Worm (Caenorhabditis elegans) whole organism, L2 larva: ENCODE data around the gene F35H10.3.

Source experiments
- C34F6.9 ChIP-seq: fragments of 150-350 bp; optimal IDR thresholded peaks from 2 replicates; lab custom pipeline; 2014; ENCODE audit warnings: missing biosample characterization, missing genetic modification characterization
- F13H6.1 ChIP-seq: sonication (generic microtip); optimal IDR thresholded peaks from 2 replicates; lab custom pipeline; 2016; ENCODE audit warnings: missing genetic modification characterization, missing compliant biosample characterization
- R02D3.7 ChIP-seq: fragments of 150-350 bp; optimal IDR thresholded peaks from 2 replicates; lab custom pipeline; 2014; ENCODE audit warnings: missing biosample characterization, missing genetic modification characterization
- Y55F3AM.14 ChIP-seq: fragments of 200-800 bp; sonication (Bioruptor generic); optimal IDR thresholded peaks from 2 replicates; lab custom pipeline; 2018; ENCODE audit warnings: mild to moderate bottlenecking, missing genetic modification characterization, missing compliant biosample characterization
- ZK546.5 ChIP-seq: sonication (generic microtip); optimal IDR thresholded peaks from 2 replicates; lab custom pipeline; 2017; ENCODE audit warnings: missing biosample characterization, missing genetic modification characterization
- alr-1 ChIP-seq: fragments of 150-350 bp; optimal IDR thresholded peaks from 2 replicates; lab custom pipeline; 2014; ENCODE audit warnings: missing biosample characterization, missing genetic modification characterization
- aly-2 ChIP-seq: fragments of 150-350 bp; optimal IDR thresholded peaks from 2 replicates; lab custom pipeline; 2014; ENCODE audit warnings: missing biosample characterization, missing genetic modification characterization
- ama-1 ChIP-seq: fragments of 150-350 bp; optimal IDR thresholded peaks from 2 replicates; lab custom pipeline; 2018; ENCODE audit warnings: inconsistent platforms
- blmp-1 ChIP-seq: sonication (generic microtip); optimal IDR thresholded peaks from 2 replicates; lab custom pipeline; 2017; ENCODE audit warnings: missing genetic modification characterization, mild to moderate bottlenecking, missing compliant biosample characterization, antibody characterized with exemption, moderate library complexity; ENCODE audit not compliant: insufficient read depth
- ceh-16 ChIP-seq: fragments of 150-350 bp; optimal IDR thresholded peaks from 2 replicates; lab custom pipeline; 2014; ENCODE audit warnings: missing biosample characterization, missing genetic modification characterization
- ceh-82 ChIP-seq: fragments of 150-350 bp; optimal IDR thresholded peaks from 2 replicates; lab custom pipeline; 2014; ENCODE audit warnings: missing biosample characterization, missing genetic modification characterization
- crh-2 ChIP-seq: sonication (generic microtip); optimal IDR thresholded peaks from 2 replicates; lab custom pipeline; 2017; ENCODE audit warnings: missing biosample characterization, missing genetic modification characterization
- dmd-4 ChIP-seq: sonication (generic microtip); optimal IDR thresholded peaks from 2 replicates; lab custom pipeline; 2017; ENCODE audit warnings: missing biosample characterization, missing genetic modification characterization
- egl-27 ChIP-seq: sonication (generic microtip); optimal IDR thresholded peaks from 3 replicates; lab custom pipeline; 2017; ENCODE audit warnings: missing biosample characterization, missing genetic modification reagents, missing genetic modification characterization
- elt-1 ChIP-seq: fragments of 150-350 bp; optimal IDR thresholded peaks from 2 replicates; lab custom pipeline; 2014; ENCODE audit warnings: missing biosample characterization, missing genetic modification characterization
- elt-3 ChIP-seq: sonication (generic microtip); optimal IDR thresholded peaks from 2 replicates; lab custom pipeline; 2017; ENCODE audit warnings: missing biosample characterization, missing genetic modification characterization
- fos-1 ChIP-seq: fragments of 150-350 bp; optimal IDR thresholded peaks from 2 replicates; lab custom pipeline; 2014; ENCODE audit warnings: missing biosample characterization, missing genetic modification characterization
- gmeb-1 ChIP-seq: fragments of 150-350 bp; optimal IDR thresholded peaks from 2 replicates; lab custom pipeline; 2014; ENCODE audit warnings: missing biosample characterization, missing genetic modification characterization
- lin-11 ChIP-seq: fragments of 150-350 bp; sonication (generic microtip); optimal IDR thresholded peaks from 2 replicates; lab custom pipeline; 2014; ENCODE audit warnings: missing biosample characterization, missing genetic modification characterization, inconsistent platforms, mixed read lengths
- lin-13 ChIP-seq: fragments of 150-350 bp; optimal IDR thresholded peaks from 2 replicates; lab custom pipeline; 2014; ENCODE audit warnings: missing biosample characterization, missing genetic modification reagents, missing genetic modification characterization
- lin-39 ChIP-seq: fragments of 150-350 bp; optimal IDR thresholded peaks from 2 replicates; lab custom pipeline; 2014; ENCODE audit warnings: missing biosample characterization, missing genetic modification reagents, missing genetic modification characterization
- lsy-2 ChIP-seq, 2 experiments: fragments of 150-350 bp in 1 of 2; sonication (generic microtip) in 1 of 2; optimal IDR thresholded peaks; 2 replicates each; lab custom pipeline; 2014 to 2017; ENCODE audit warnings: missing biosample characterization in 2 of 2, missing genetic modification characterization in 2 of 2
- mab-5 ChIP-seq: fragments of 150-350 bp; optimal IDR thresholded peaks from 2 replicates; lab custom pipeline; 2014; ENCODE audit warnings: missing biosample characterization, missing genetic modification characterization
- mbf-1 ChIP-seq: sonication (generic microtip); optimal IDR thresholded peaks from 2 replicates; lab custom pipeline; 2017; ENCODE audit warnings: missing biosample characterization, missing genetic modification characterization
- mdl-1 ChIP-seq, 2 experiments: fragments of 150-350 bp in 1 of 2; sonication (generic microtip) in 1 of 2; optimal IDR thresholded peaks; 2 replicates each; lab custom pipeline; 2017; ENCODE audit warnings: missing biosample characterization in 2 of 2, missing genetic modification characterization in 2 of 2
- nhr-10 ChIP-seq: sonication (generic microtip); optimal IDR thresholded peaks from 2 replicates; lab custom pipeline; 2017; ENCODE audit warnings: missing biosample characterization, missing genetic modification characterization
- nhr-11 ChIP-seq: fragments of 150-350 bp; optimal IDR thresholded peaks from 2 replicates; lab custom pipeline; 2014; ENCODE audit warnings: missing biosample characterization, missing genetic modification characterization
- nhr-12 ChIP-seq: fragments of 150-350 bp; optimal IDR thresholded peaks from 2 replicates; lab custom pipeline; 2014; ENCODE audit warnings: missing biosample characterization, missing genetic modification characterization
- nhr-129 ChIP-seq: fragments of 150-350 bp; optimal IDR thresholded peaks from 2 replicates; lab custom pipeline; 2014; ENCODE audit warnings: missing biosample characterization, missing genetic modification characterization
- nhr-21 ChIP-seq: fragments of 150-350 bp; optimal IDR thresholded peaks from 2 replicates; lab custom pipeline; 2014; ENCODE audit warnings: missing biosample characterization, missing genetic modification characterization
- nhr-23 ChIP-seq: fragments of 150-350 bp; optimal IDR thresholded peaks from 2 replicates; lab custom pipeline; 2014; ENCODE audit warnings: missing biosample characterization, missing genetic modification reagents, missing genetic modification characterization
- nhr-237 ChIP-seq: fragments of 150-350 bp; optimal IDR thresholded peaks from 2 replicates; lab custom pipeline; 2014; ENCODE audit warnings: missing biosample characterization, missing genetic modification characterization
- nhr-25 ChIP-seq: fragments of 150-350 bp; sonication (generic microtip); optimal IDR thresholded peaks from 3 replicates; lab custom pipeline; 2014; ENCODE audit warnings: missing biosample characterization, missing genetic modification characterization
- nhr-6 ChIP-seq: fragments of 150-350 bp; optimal IDR thresholded peaks from 2 replicates; lab custom pipeline; 2014; ENCODE audit warnings: missing biosample characterization, missing genetic modification characterization
- nhr-77 ChIP-seq: fragments of 150-350 bp; optimal IDR thresholded peaks from 2 replicates; lab custom pipeline; 2014; ENCODE audit warnings: missing biosample characterization, missing genetic modification characterization
- peb-1 ChIP-seq: fragments of 150-350 bp; optimal IDR thresholded peaks from 2 replicates; lab custom pipeline; 2014; ENCODE audit warnings: missing biosample characterization, missing genetic modification characterization
- sem-4 ChIP-seq: fragments of 150-350 bp; optimal IDR thresholded peaks from 2 replicates; lab custom pipeline; 2014; ENCODE audit warnings: missing biosample characterization, missing genetic modification reagents, missing genetic modification characterization
- skn-1 ChIP-seq: sonication (generic microtip); optimal IDR thresholded peaks from 2 replicates; lab custom pipeline; 2017; ENCODE audit warnings: missing biosample characterization, missing genetic modification characterization
- sma-3 ChIP-seq: sonication (generic microtip); optimal IDR thresholded peaks from 2 replicates; lab custom pipeline; 2016; ENCODE audit warnings: missing genetic modification reagents, missing genetic modification characterization, missing compliant biosample characterization
- sma-9 ChIP-seq, 2 experiments: fragments of 150-350 bp in 1 of 2; sonication (generic microtip) in 1 of 2; optimal IDR thresholded peaks; 2 replicates each; lab custom pipeline; 2014 to 2016; ENCODE audit warnings: missing genetic modification characterization in 2 of 2, mild to moderate bottlenecking in 1 of 2, missing biosample characterization in 1 of 2, missing compliant biosample characterization in 1 of 2, missing genetic modification reagents in 1 of 2, moderate library complexity in 1 of 2
- snpc-4 ChIP-seq: fragments of 150-350 bp; optimal IDR thresholded peaks from 2 replicates; lab custom pipeline; 2014; ENCODE audit warnings: missing biosample characterization, missing genetic modification characterization
- unc-39 ChIP-seq: fragments of 150-350 bp; optimal IDR thresholded peaks from 2 replicates; lab custom pipeline; 2014; ENCODE audit warnings: missing biosample characterization, missing genetic modification characterization
- unc-55 ChIP-seq: fragments of 150-350 bp; sonication (generic microtip); optimal IDR thresholded peaks from 3 replicates; lab custom pipeline; 2014; ENCODE audit warnings: missing biosample characterization, missing genetic modification reagents, missing genetic modification characterization
- unc-62 ChIP-seq: fragments of 150-350 bp; optimal IDR thresholded peaks from 2 replicates; lab custom pipeline; 2014; ENCODE audit warnings: missing biosample characterization, missing genetic modification reagents, missing genetic modification characterization
- zag-1 ChIP-seq: fragments of 150-350 bp; optimal IDR thresholded peaks from 2 replicates; lab custom pipeline; 2014; ENCODE audit warnings: missing biosample characterization, missing genetic modification characterization
- ztf-1 ChIP-seq: fragments of 200-800 bp; sonication (Bioruptor generic); conservative IDR thresholded peaks from 2 replicates; pipeline ENCODE4 v1.3.6; 2022; ENCODE audit warnings: missing genetic modification characterization, missing compliant biosample characterization
- ztf-11 ChIP-seq: sonication (generic microtip); optimal IDR thresholded peaks from 2 replicates; lab custom pipeline; 2017; ENCODE audit warnings: missing biosample characterization, missing genetic modification characterization
- ztf-4 ChIP-seq: fragments of 150-350 bp; optimal IDR thresholded peaks from 2 replicates; lab custom pipeline; 2014; ENCODE audit warnings: missing biosample characterization, missing genetic modification characterization

F35H10.3 gene

DNA sequence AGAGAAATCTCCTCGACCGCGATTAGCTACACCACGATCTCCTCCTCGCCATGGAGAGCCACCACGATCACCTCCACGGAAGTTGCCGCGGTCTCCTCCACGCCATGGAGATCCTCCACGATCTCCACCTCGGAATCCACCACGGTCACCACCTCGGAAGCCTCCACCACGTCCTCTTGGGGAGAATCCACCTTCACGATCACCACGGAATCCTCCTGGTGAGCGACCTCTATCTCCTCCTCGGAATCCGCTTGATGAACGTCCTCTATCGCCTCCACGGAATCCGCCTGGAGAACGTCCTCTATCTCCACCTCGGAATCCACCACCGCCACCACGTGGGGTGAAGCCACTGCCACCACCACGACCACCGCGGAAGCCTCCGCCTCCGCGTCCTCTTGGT lies 36.7 kb upstream of the F35H10.3 start:
- no peak for TF ChIP-seq ceh-82 (tag; lab: Kevin White, UChicago)
- TF ChIP-seq nhr-129 = no peak
- no peak for TF ChIP-seq nhr-11
- no peak for TF ChIP-seq sem-4 (tag; lab: Kevin White, UChicago)
- TF ChIP-seq nhr-23 (tag; lab: Kevin White, UChicago) = no peak
- no peak for TF ChIP-seq skn-1 (tag; lab: Kevin White, UChicago)
- TF ChIP-seq lin-11 (tag; lab: Kevin White, UChicago) = no peak
- TF ChIP-seq F13H6.1 = no peak
- no peak for TF ChIP-seq nhr-21 (tag; lab: Kevin White, UChicago)
- no peak for TF ChIP-seq crh-2 (tag; lab: Kevin White, UChicago)
- TF ChIP-seq unc-39 (tag; lab: Kevin White, UChicago) = no peak
- TF ChIP-seq sma-3 (GFP tag; lab: Kevin White, UChicago) = no peak
- TF ChIP-seq unc-55 (GFP tag; lab: Kevin White, UChicago) = no peak
- TF ChIP-seq egl-27 = no peak
- no peak for TF ChIP-seq lin-39

DNA sequence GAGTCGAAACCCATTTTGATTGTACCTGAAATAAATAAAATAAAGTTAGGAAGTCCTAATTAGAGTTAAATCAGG lies 36.4 kb upstream of the F35H10.3 start, which contains the start of gene nucl-1:
Gene nucl-1, minus strand, starts transcription at position 26 of the 75 bp plus-strand sequence.
- no peak for TF ChIP-seq nhr-10
- TF ChIP-seq aly-2 (tag; lab: Kevin White, UChicago) = no peak
- no peak for TF ChIP-seq ceh-82 (tag; lab: Kevin White, UChicago)
- no peak for TF ChIP-seq ceh-16 (tag; lab: Kevin White, UChicago)

DNA sequence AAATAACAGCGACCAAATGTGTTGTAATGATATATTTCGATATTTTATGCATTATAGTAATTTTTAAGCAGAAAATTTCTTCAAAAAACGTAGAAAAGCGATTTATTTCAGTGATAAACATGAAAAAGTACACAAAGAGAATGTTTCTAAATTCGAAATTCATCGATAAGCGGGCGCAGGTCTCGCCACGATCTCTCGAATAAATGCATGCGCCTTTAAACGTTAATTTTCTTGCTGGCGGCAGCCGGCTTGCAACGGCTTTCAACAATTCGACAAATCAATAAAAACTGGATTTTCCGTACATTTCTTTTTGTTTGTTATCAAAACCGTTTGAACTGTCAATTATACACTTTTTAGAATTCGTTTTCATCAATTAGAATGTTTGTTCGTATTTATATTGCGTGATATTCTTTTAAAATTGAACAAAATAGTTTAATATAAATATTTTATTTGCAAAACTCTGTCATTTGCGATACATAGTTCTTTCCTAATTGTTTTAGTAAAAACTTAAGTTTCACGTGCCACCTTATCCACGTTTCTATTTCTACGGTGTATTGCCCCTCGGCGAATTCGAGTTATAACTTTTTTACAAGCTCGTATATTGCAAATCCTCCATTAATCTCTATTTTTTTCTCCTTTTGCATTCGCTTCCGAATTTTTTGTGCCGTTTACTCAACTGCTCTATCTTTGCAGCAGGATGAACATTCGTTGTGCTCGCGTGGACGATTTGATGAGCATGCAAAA lies 36.0 kb upstream of the F35H10.3 start, which contains the start of gene daf-31:
Gene daf-31, plus strand, starts transcription at position 694 of the 744 bp plus-strand sequence.
- no peak for TF ChIP-seq aly-2 (tag; lab: Kevin White, UChicago)
- no peak for TF ChIP-seq ama-1
- TF ChIP-seq sem-4 (tag; lab: Kevin White, UChicago) = no peak
- no peak for TF ChIP-seq nhr-23 (tag; lab: Kevin White, UChicago)
- TF ChIP-seq mdl-1 (tag; optimal IDR thresholded peaks at IDR 0.05; lab: Kevin White, UChicago) = no peak
- TF ChIP-seq dmd-4 (tag; lab: Kevin White, UChicago) = no peak
- no peak for TF ChIP-seq nhr-10
- TF ChIP-seq lin-11 (tag; lab: Kevin White, UChicago) = no peak
- peak; percentile 58 for TF ChIP-seq C34F6.9 (tag; lab: Kevin White, UChicago)
- TF ChIP-seq lin-39 = no peak
- TF ChIP-seq elt-1 = no peak
- TF ChIP-seq alr-1 = no peak
- TF ChIP-seq nhr-237 = no peak
- TF ChIP-seq zag-1 = no peak
- no peak for TF ChIP-seq R02D3.7
- no peak for TF ChIP-seq nhr-21 (tag; lab: Kevin White, UChicago)
- TF ChIP-seq mab-5 = no peak
- no peak for TF ChIP-seq nhr-6 (tag; lab: Kevin White, UChicago)
- TF ChIP-seq elt-3 (tag; lab: Kevin White, UChicago) = no peak
- TF ChIP-seq lin-13 = peak; percentile 29
- TF ChIP-seq unc-39 (tag; lab: Kevin White, UChicago) = no peak
- no peak for TF ChIP-seq nhr-12 (tag; lab: Kevin White, UChicago)
- TF ChIP-seq snpc-4 (tag; lab: Kevin White, UChicago) = no peak
- TF ChIP-seq peb-1 (tag; lab: Kevin White, UChicago) = no peak
- peak in 1 of 2 experiments; percentile 77 for TF ChIP-seq lsy-2 (tag; optimal IDR thresholded peaks at IDR 0.05; lab: Kevin White, UChicago)
- TF ChIP-seq egl-27 = no peak
- TF ChIP-seq nhr-77 (tag; lab: Kevin White, UChicago) = no peak
- TF ChIP-seq nhr-11 = no peak
- TF ChIP-seq fos-1 (tag; lab: Kevin White, UChicago) = peak; percentile 31
- peak; percentile 4 for TF ChIP-seq sma-9 (GFP tag; optimal IDR thresholded peaks at IDR 0.05; lab: Kevin White, UChicago)
- no peak for TF ChIP-seq sma-9 (tag; optimal IDR thresholded peaks at IDR 0.05; lab: Kevin White, UChicago)
- peak; percentile 28 for TF ChIP-seq F13H6.1
- TF ChIP-seq blmp-1 (tag; lab: Kevin White, UChicago) = no peak
- no peak for TF ChIP-seq sma-3 (GFP tag; lab: Kevin White, UChicago)
- no peak for TF ChIP-seq mbf-1 (tag; lab: Kevin White, UChicago)
- peak; percentile 19 for TF ChIP-seq crh-2 (tag; lab: Kevin White, UChicago)
- no peak for TF ChIP-seq ztf-1 (GFP tag; lab: Robert Waterston, UW)
- TF ChIP-seq ztf-11 = no peak
- no peak for TF ChIP-seq ceh-16 (tag; lab: Kevin White, UChicago)
- TF ChIP-seq unc-62 (GFP tag; lab: Kevin White, UChicago) = no peak
- TF ChIP-seq ZK546.5 (tag; lab: Kevin White, UChicago) = no peak
- TF ChIP-seq gmeb-1 (tag; lab: Kevin White, UChicago) = peak; percentile 54
- TF ChIP-seq ceh-82 (tag; lab: Kevin White, UChicago) = no peak
- no peak for TF ChIP-seq Y55F3AM.14 (GFP tag; lab: Kevin White, UChicago)
- TF ChIP-seq ztf-4 = no peak
- peak; percentile 57 for TF ChIP-seq nhr-129
- TF ChIP-seq nhr-25 = no peak
- no peak for TF ChIP-seq skn-1 (tag; lab: Kevin White, UChicago)
- TF ChIP-seq unc-55 (GFP tag; lab: Kevin White, UChicago) = peak; percentile 76
